Fruit fly (Drosophila melanogaster) whole organism, embryonic: ENCODE results near the gene Nrx-IV.

Source experiments
- Atf6 ChIP-seq: fragments of 200-800 bp; sonication (Bioruptor generic); IDR thresholded peaks from 2 replicates; pipeline ENCODE4 v1.3.6; 2022; ENCODE audit warnings: missing biosample characterization, missing genetic modification characterization
- CG11723 ChIP-seq: fragments of 200-800 bp; sonication (Bioruptor generic); optimal IDR thresholded peaks from 2 replicates; lab custom pipeline; 2017; ENCODE audit warnings: missing biosample characterization, mild to moderate bottlenecking, missing genetic modification characterization
- CG12659 ChIP-seq: fragments of 200-800 bp; sonication (Bioruptor generic); optimal IDR thresholded peaks from 3 replicates; lab custom pipeline; 2017; ENCODE audit warnings: mild to moderate bottlenecking, missing biosample characterization, missing genetic modification reagents, missing genetic modification characterization
- CG13287 ChIP-seq: fragments of 200-800 bp; sonication (Bioruptor generic); IDR thresholded peaks from 2 replicates; pipeline ENCODE4 v1.3.6; 2022; ENCODE audit warnings: missing biosample characterization, missing genetic modification characterization; ENCODE audit not compliant: partially characterized antibody
- CG14710 ChIP-seq: fragments of 200-800 bp; sonication (Bioruptor generic); optimal IDR thresholded peaks from 3 replicates; lab custom pipeline; 2019; ENCODE audit warnings: missing biosample characterization, mild to moderate bottlenecking, missing genetic modification characterization, moderate library complexity
- CG17186 ChIP-seq: fragments of 200-800 bp; sonication (Bioruptor generic); optimal IDR thresholded peaks from 3 replicates; lab custom pipeline; 2017; ENCODE audit warnings: missing biosample characterization, missing genetic modification reagents, missing genetic modification characterization
- CG1792 ChIP-seq: fragments of 200-800 bp; sonication (Bioruptor generic); optimal IDR thresholded peaks from 2 replicates; lab custom pipeline; 2016; ENCODE audit warnings: missing biosample characterization, missing genetic modification characterization
- CG18011 ChIP-seq: fragments of 200-800 bp; sonication (Bioruptor generic); optimal IDR thresholded peaks from 2 replicates; lab custom pipeline; 2017; ENCODE audit warnings: missing biosample characterization, missing genetic modification characterization, mild to moderate bottlenecking, moderate library complexity, missing genotype
- CG2116 ChIP-seq: fragments of 200-800 bp; sonication (Bioruptor generic); optimal IDR thresholded peaks from 3 replicates; lab custom pipeline; 2018; ENCODE audit warnings: missing biosample characterization, mild to moderate bottlenecking, missing genetic modification characterization
- CG31441 ChIP-seq: fragments of 200-800 bp; sonication (Bioruptor generic); IDR thresholded peaks from 2 replicates; pipeline ENCODE4 v1.3.6; 2022; ENCODE audit warnings: missing biosample characterization, missing genetic modification characterization
- CG33213 ChIP-seq: fragments of 200-800 bp; sonication (Bioruptor generic); optimal IDR thresholded peaks from 3 replicates; lab custom pipeline; 2016; ENCODE audit warnings: missing biosample characterization, missing genetic modification characterization
- CG3407 ChIP-seq: fragments of 200-800 bp; sonication (Bioruptor generic); optimal IDR thresholded peaks from 2 replicates; lab custom pipeline; 2018; ENCODE audit warnings: missing biosample characterization, mild to moderate bottlenecking, missing genetic modification characterization
- CG4404 ChIP-seq: fragments of 200-800 bp; sonication (Bioruptor generic); IDR thresholded peaks from 2 replicates; pipeline ENCODE4 v1.3.6; 2022; ENCODE audit warnings: missing biosample characterization, missing genetic modification characterization
- CG4424 ChIP-seq: fragments of 200-800 bp; sonication (Bioruptor generic); optimal IDR thresholded peaks from 3 replicates; lab custom pipeline; 2016; ENCODE audit warnings: missing biosample characterization, missing genetic modification characterization
- CG4730 ChIP-seq: fragments of 200-800 bp; sonication (Bioruptor generic); IDR thresholded peaks from 2 replicates; pipeline ENCODE4 v1.3.6; 2022; ENCODE audit warnings: missing biosample characterization, missing genetic modification characterization
- CG7271 ChIP-seq: fragments of 200-800 bp; sonication (Bioruptor generic); optimal IDR thresholded peaks from 2 replicates; lab custom pipeline; 2018; ENCODE audit warnings: missing biosample characterization, mild to moderate bottlenecking, missing genetic modification characterization, moderate library complexity
- CG7839 ChIP-seq: fragments of 200-800 bp; sonication (Bioruptor generic); optimal IDR thresholded peaks from 3 replicates; lab custom pipeline; 2018; ENCODE audit warnings: missing biosample characterization, mild to moderate bottlenecking, missing genetic modification characterization, moderate library complexity
- CG9817 ChIP-seq: fragments of 200-800 bp; sonication (Bioruptor generic); optimal IDR thresholded peaks from 2 replicates; lab custom pipeline; 2018; ENCODE audit warnings: missing biosample characterization, mild to moderate bottlenecking, missing genetic modification characterization, moderate library complexity
- Chrac-16 ChIP-seq: fragments of 200-800 bp; sonication (Bioruptor generic); optimal IDR thresholded peaks from 3 replicates; lab custom pipeline; 2016; ENCODE audit warnings: missing biosample characterization, missing genetic modification characterization
- CkIIα-i1 ChIP-seq: fragments of 200-800 bp; sonication (Bioruptor generic); IDR thresholded peaks from 2 replicates; pipeline ENCODE4 v1.3.6; 2022; ENCODE audit warnings: missing biosample characterization, missing genetic modification characterization
- D19A ChIP-seq: fragments of 200-800 bp; optimal IDR thresholded peaks from 3 replicates; lab custom pipeline; 2019; ENCODE audit warnings: missing biosample characterization, mild to moderate bottlenecking, missing genetic modification characterization, moderate library complexity
- Dll ChIP-seq: fragments of 200-800 bp; sonication (Bioruptor generic); IDR thresholded peaks from 4 replicates; pipeline ENCODE4 v1.3.6; 2022; ENCODE audit warnings: missing biosample characterization, missing genetic modification characterization; ENCODE audit not compliant: partially characterized antibody
- Ets97D ChIP-seq: fragments of 200-800 bp; sonication (Bioruptor generic); optimal IDR thresholded peaks from 3 replicates; lab custom pipeline; 2016; ENCODE audit warnings: missing biosample characterization, missing genetic modification characterization
- HmgD ChIP-seq: fragments of 200-800 bp; sonication (Bioruptor generic); optimal IDR thresholded peaks from 3 replicates; lab custom pipeline; 2016; ENCODE audit warnings: missing biosample characterization, missing genetic modification characterization
- MESR4 ChIP-seq: fragments of 200-800 bp; sonication (Bioruptor generic); optimal IDR thresholded peaks from 2 replicates; lab custom pipeline; 2018; ENCODE audit warnings: missing biosample characterization, mild to moderate bottlenecking, missing genetic modification characterization, moderate library complexity
- Opbp ChIP-seq: fragments of 200-800 bp; sonication (Bioruptor generic); IDR thresholded peaks from 3 replicates; pipeline ENCODE4 v1.3.6; 2022; ENCODE audit warnings: missing biosample characterization, missing genetic modification characterization; ENCODE audit not compliant: partially characterized antibody
- Six4 ChIP-seq: fragments of 200-800 bp; sonication (Bioruptor generic); optimal IDR thresholded peaks from 2 replicates; lab custom pipeline; 2016; ENCODE audit warnings: missing biosample characterization, missing genetic modification characterization
- Spps ChIP-seq: fragments of 200-800 bp; sonication (Bioruptor generic); optimal IDR thresholded peaks from 2 replicates; lab custom pipeline; 2018; ENCODE audit warnings: missing biosample characterization, mild to moderate bottlenecking, missing genetic modification characterization
- Xrp1 ChIP-seq: fragments of 200-800 bp; sonication (Bioruptor generic); IDR thresholded peaks from 2 replicates; pipeline ENCODE4 v1.3.6; 2022; ENCODE audit warnings: missing biosample characterization, missing genetic modification characterization
- amos ChIP-seq: fragments of 200-800 bp; sonication (Bioruptor generic); IDR thresholded peaks from 2 replicates; pipeline ENCODE4 v1.3.6; 2022; ENCODE audit warnings: missing biosample characterization, missing genetic modification characterization; ENCODE audit not compliant: partially characterized antibody
- caup ChIP-seq: fragments of 200-800 bp; sonication (Bioruptor generic); optimal IDR thresholded peaks from 3 replicates; lab custom pipeline; 2017; ENCODE audit warnings: missing biosample characterization, mild to moderate bottlenecking, missing genetic modification characterization, moderate library complexity; ENCODE audit not compliant: severe bottlenecking
- chn ChIP-seq: fragments of 200-800 bp; sonication (Bioruptor generic); optimal IDR thresholded peaks from 2 replicates; lab custom pipeline; 2016; ENCODE audit warnings: missing biosample characterization, missing genetic modification characterization
- crp ChIP-seq, 2 experiments: fragments of 200-800 bp; sonication (Bioruptor generic); optimal IDR thresholded peaks; 2 replicates in 1 of 2; 3 replicates in 1 of 2; lab custom pipeline; 2017; ENCODE audit warnings: missing biosample characterization in 2 of 2, missing genetic modification characterization in 2 of 2, mild to moderate bottlenecking in 1 of 2, moderate library complexity in 1 of 2
- exex ChIP-seq: fragments of 200-800 bp; sonication (Bioruptor generic); optimal IDR thresholded peaks from 4 replicates; lab custom pipeline; 2018; ENCODE audit warnings: missing biosample characterization, mild to moderate bottlenecking, missing genetic modification characterization, moderate library complexity
- gem ChIP-seq: fragments of 200-800 bp; sonication (Bioruptor generic); optimal IDR thresholded peaks from 2 replicates; lab custom pipeline; 2019; ENCODE audit warnings: missing biosample characterization, mild to moderate bottlenecking, missing genetic modification characterization, moderate library complexity
- her ChIP-seq: fragments of 200-800 bp; sonication (Bioruptor generic); optimal IDR thresholded peaks from 2 replicates; lab custom pipeline; 2016; ENCODE audit warnings: missing biosample characterization, missing genetic modification characterization
- hkb ChIP-seq, 2 experiments: fragments of 200-800 bp in 1 of 2; fragments of >200 bp in 1 of 2; sonication (Bioruptor generic) in 1 of 2; IDR thresholded peaks in 1 of 2; optimal IDR thresholded peaks in 1 of 2; 2 replicates each; pipeline versions ENCODE4 v1.3.6 to Lab custom; 2017 to 2022; ENCODE audit warnings: missing biosample characterization in 1 of 2, missing genetic modification characterization in 1 of 2
- lmd ChIP-seq: fragments of 200-800 bp; sonication (Bioruptor generic); IDR thresholded peaks from 2 replicates; pipeline ENCODE4 v1.3.6; 2022; ENCODE audit warnings: missing biosample characterization, missing genetic modification characterization
- oc ChIP-seq: fragments of 200-800 bp; sonication (Bioruptor generic); optimal IDR thresholded peaks from 2 replicates; lab custom pipeline; 2018; ENCODE audit warnings: missing biosample characterization, mild to moderate bottlenecking, missing genetic modification characterization, moderate library complexity
- onecut ChIP-seq: fragments of 200-800 bp; sonication (Bioruptor generic); IDR thresholded peaks from 2 replicates; pipeline ENCODE4 v1.3.6; 2022; ENCODE audit warnings: missing biosample characterization, missing genetic modification characterization
- peb ChIP-seq: fragments of 200-800 bp; sonication (Bioruptor generic); IDR thresholded peaks from 2 replicates; pipeline ENCODE4 v1.3.6; 2022; ENCODE audit warnings: missing biosample characterization, missing genetic modification characterization
- phol ChIP-seq: fragments of 200-800 bp; sonication (Bioruptor generic); optimal IDR thresholded peaks from 3 replicates; lab custom pipeline; 2018; ENCODE audit warnings: missing biosample characterization, mild to moderate bottlenecking, missing genetic modification characterization, moderate library complexity
- rib ChIP-seq: fragments of 200-800 bp; sonication (Bioruptor generic); IDR thresholded peaks from 2 replicates; pipeline ENCODE4 v1.3.6; 2022; ENCODE audit warnings: missing biosample characterization, missing genetic modification characterization
- sd ChIP-seq: fragments of 200-800 bp; sonication (Bioruptor generic); optimal IDR thresholded peaks from 3 replicates; lab custom pipeline; 2018; ENCODE audit warnings: missing biosample characterization, mild to moderate bottlenecking, missing genetic modification characterization, moderate library complexity
- sens ChIP-seq: fragments of 200-800 bp; sonication (Bioruptor generic); peaks from one replicate; lab custom pipeline; 2016; ENCODE audit warnings: missing biosample characterization, missing genetic modification characterization
- sug ChIP-seq: fragments of 200-800 bp; optimal IDR thresholded peaks from 2 replicates; lab custom pipeline; 2019; ENCODE audit warnings: missing biosample characterization, mild to moderate bottlenecking, missing genetic modification characterization, moderate library complexity
- tup ChIP-seq: fragments of 200-800 bp; sonication (Bioruptor generic); optimal IDR thresholded peaks from 2 replicates; lab custom pipeline; 2016; ENCODE audit warnings: missing biosample characterization, mild to moderate bottlenecking, missing genetic modification characterization, moderate library complexity
- unc-4 ChIP-seq: fragments of 200-800 bp; sonication (Bioruptor generic); IDR thresholded peaks from 2 replicates; pipeline ENCODE4 v1.3.6; 2022; ENCODE audit warnings: missing biosample characterization, missing genetic modification characterization; ENCODE audit not compliant: partially characterized antibody
- vvl ChIP-seq: fragments of 200-800 bp; sonication (Bioruptor generic); IDR thresholded peaks from 2 replicates; pipeline ENCODE4 v1.3.6; 2022; ENCODE audit warnings: missing biosample characterization, missing genetic modification characterization
- wek ChIP-seq: fragments of 200-800 bp; sonication (Bioruptor generic); optimal IDR thresholded peaks from 3 replicates; lab custom pipeline; 2018; ENCODE audit warnings: missing biosample characterization, mild to moderate bottlenecking, missing genetic modification characterization, moderate library complexity

Nrx-IV gene

DNA sequence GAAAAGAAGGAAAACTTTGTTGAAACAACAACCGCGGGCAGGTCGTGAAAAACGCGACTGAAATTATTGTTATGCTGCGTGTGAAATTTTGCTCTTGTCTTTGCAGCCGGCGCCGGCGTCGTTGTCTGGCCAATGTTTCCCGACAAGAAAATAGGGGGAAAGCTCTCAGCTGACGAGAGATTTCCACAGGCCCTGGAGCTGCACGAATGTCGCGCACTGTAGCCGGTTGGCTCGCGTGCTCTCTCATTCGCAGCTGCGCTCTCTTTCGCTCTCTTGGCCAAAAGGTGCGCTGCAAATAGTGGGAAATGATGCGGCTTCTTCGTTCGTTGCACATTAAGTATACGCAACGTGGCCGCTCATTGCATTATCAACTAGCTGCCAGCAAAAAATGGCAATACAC lies 17.4 kb downstream of the Nrx-IV start, which contains the start of gene CG9760:
TSS of gene CG9760 (minus strand) at position 43 of the 400 bp plus-strand sequence.
- TF ChIP-seq Opbp (GFP tag; lab: Robert Waterston, UW) (no peak), sd (tag; lab: Kevin White, UChicago) (no peak), CG7271 (tag; lab: Kevin White, UChicago) (no peak), vvl (GFP tag; lab: Robert Waterston, UW) (peak; percentile 31; the same call in 1 of the 2 replicates), HmgD (GFP tag; lab: Kevin White, UChicago) (no peak), CG7839 (tag; lab: Kevin White, UChicago) (no peak), amos (GFP tag; lab: Robert Waterston, UW) (no peak), Six4 (GFP tag; lab: Kevin White, UChicago) (no peak), CG31441 (GFP tag; lab: Robert Waterston, UW) (no peak; the same call in 1 of the 2 replicates), chn (GFP tag; lab: Kevin White, UChicago) (no peak), exex (tag; lab: Kevin White, UChicago) (no peak), sens (GFP tag; lab: Kevin White, UChicago) (no peak), CG13287 (GFP tag; lab: Robert Waterston, UW) (no peak), CG11723 (GFP tag; lab: Kevin White, UChicago) (no peak), onecut (GFP tag; lab: Robert Waterston, UW) (no peak), CG4424 (no peak), phol (tag; lab: Kevin White, UChicago) (no peak), caup (GFP tag; lab: Kevin White, UChicago) (no peak), crp (GFP tag; optimal IDR thresholded peaks at IDR 0.05; lab: Kevin White, UChicago) (peak in 1 of 2 experiments; percentile 53), Xrp1 (GFP tag; lab: Robert Waterston, UW) (peak; percentile 22; the same call in 1 of the 2 replicates), rib (GFP tag; lab: Robert Waterston, UW) (no peak), gem (tag; lab: Kevin White, UChicago) (peak; percentile 21), Atf6 (GFP tag; lab: Robert Waterston, UW) (peak; percentile 7; the same call in 1 of the 2 replicates), CG12659 (GFP tag; lab: Kevin White, UChicago) (no peak), oc (no peak), CG3407 (no peak), CG33213 (GFP tag; lab: Kevin White, UChicago) (no peak), her (no peak), lmd (GFP tag; lab: Robert Waterston, UW) (peak; percentile 39), hkb (optimal IDR thresholded peaks at IDR 0.05; lab: Kevin White, UChicago) (no peak), hkb (GFP tag; IDR thresholded peaks at IDR 0.05; lab: Robert Waterston, UW) (peak; percentile 65; the same call in 1 of the 2 replicates), Ets97D (GFP tag; lab: Kevin White, UChicago) (no peak), CG9817 (tag; lab: Kevin White, UChicago) (no peak), Dll (GFP tag; lab: Robert Waterston, UW) (no peak), peb (GFP tag; lab: Robert Waterston, UW) (peak; percentile 6; the same call in 1 of the 2 replicates), CkIIα-i1 (GFP tag; lab: Robert Waterston, UW) (no peak), CG14710 (no peak), sug (tag; lab: Kevin White, UChicago) (no peak), unc-4 (GFP tag; lab: Robert Waterston, UW) (no peak), MESR4 (no peak), wek (GFP tag; lab: Kevin White, UChicago) (no peak), CG18011 (no peak), Chrac-16 (GFP tag; lab: Kevin White, UChicago) (no peak), D19A (tag; lab: Kevin White, UChicago) (no peak), CG4404 (GFP tag; lab: Robert Waterston, UW) (no peak), CG1792 (no peak), CG4730 (no peak), CG2116 (GFP tag; lab: Kevin White, UChicago) (no peak), tup (GFP tag; lab: Kevin White, UChicago) (no peak), Spps (no peak), CG17186 (GFP tag; lab: Kevin White, UChicago) (no peak)
